Worm (Caenorhabditis elegans) whole organism, L1 larva: ENCODE data around the gene rfp-1.

Experiments
- nhr-237 ChIP-seq: fragments of 150-350 bp; optimal IDR thresholded peaks from 2 replicates; lab custom pipeline; 2014; ENCODE audit warnings: missing biosample characterization, missing genetic modification characterization
- ztf-4 ChIP-seq: fragments of 150-350 bp; optimal IDR thresholded peaks from 2 replicates; lab custom pipeline; 2014; ENCODE audit warnings: missing biosample characterization, missing genetic modification characterization

DNA sequence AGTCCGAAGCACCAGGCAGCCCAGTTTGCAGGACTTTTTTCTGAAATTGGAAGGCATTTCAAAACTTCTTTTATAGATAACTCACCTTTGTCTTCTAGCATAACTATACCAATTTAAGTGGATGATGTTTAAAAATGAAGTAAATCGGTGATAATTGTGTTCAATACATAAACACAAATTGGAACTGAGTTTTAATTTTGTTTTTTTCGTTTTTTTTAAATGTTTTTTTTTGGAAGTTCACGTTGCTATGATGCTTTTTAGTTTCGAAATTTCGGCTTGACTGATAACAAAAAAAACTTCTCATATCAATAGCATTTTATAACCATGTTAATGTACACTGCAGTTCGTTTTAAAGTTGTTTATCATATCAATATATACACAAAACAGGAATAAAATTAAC, 31.1 kb downstream of the rfp-1 start, which contains the start of gene ZK353.4:
- TF ChIP-seq ztf-4 (no peak), nhr-237 (no peak)
